Worm (Caenorhabditis elegans): Measurements from ENCODE around the gene sru-9.
A peak's percentile ranks its signal among the peaks of the same experiment; 100 is the strongest.
"Not testable (repeated sequence)": the region's sequence is repeated elsewhere in the genome, so short reads cannot be mapped to it uniquely, and the experiment has no call there.

The sru-9 gene

ce11 chrIV:13588544-13589043 is at the start of gene sru-9:
sru-9 (plus strand) TSS chrIV:13588993.
- TF ChIP-seq pat-9, ceh-48, syd-9 (tag; optimal IDR thresholded peaks at IDR 0.05): not testable (repeated sequence)

DNA sequence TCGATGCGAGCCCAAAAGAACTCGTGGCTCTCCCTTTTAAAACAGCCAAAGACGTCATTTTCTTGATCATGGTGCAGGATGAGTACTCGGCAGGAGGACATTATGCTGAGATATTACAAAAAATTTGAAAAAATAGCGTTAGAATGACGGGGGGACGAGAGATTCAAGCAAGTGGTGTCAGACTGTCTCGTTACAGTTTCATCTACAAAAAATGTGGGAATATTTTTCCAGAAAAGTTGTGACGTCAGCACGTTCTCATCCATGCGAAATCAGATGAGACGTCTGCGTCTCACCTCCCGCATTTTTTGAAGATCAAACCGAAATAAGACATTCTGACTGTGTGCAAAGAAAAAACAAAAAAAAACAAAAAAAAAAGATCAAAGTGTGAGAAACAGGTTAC is 48.6 kb upstream of the sru-9 start, which contains the start of gene rsd-2:
rsd-2 (minus strand) TSS at position 101 of the 400 bp plus-strand sequence.
- TF ChIP-seq ceh-24 (tag; optimal IDR thresholded peaks at IDR 0.05): no peak
- no peak for TF ChIP-seq zip-5 (tag; optimal IDR thresholded peaks at IDR 0.05)
- no peak for TF ChIP-seq elt-2 (tag; optimal IDR thresholded peaks at IDR 0.05)
- no peak for TF ChIP-seq ceh-45 (GFP tag; IDR thresholded peaks at IDR 0.05)
- TF ChIP-seq pqm-1 (tag; optimal IDR thresholded peaks at IDR 0.05): no peak
- TF ChIP-seq fkh-10 (GFP tag; optimal IDR thresholded peaks at IDR 0.05): no peak
- no peak for TF ChIP-seq pax-1 (tag; optimal IDR thresholded peaks at IDR 0.05)
- TF ChIP-seq F13H6.1 (tag; optimal IDR thresholded peaks at IDR 0.05): no peak
- TF ChIP-seq mec-3 (tag; optimal IDR thresholded peaks at IDR 0.05; ENCODE audit: borderline replicate concordance): no peak
- TF ChIP-seq sox-2 (GFP tag; IDR thresholded peaks at IDR 0.05): no peak
- TF ChIP-seq ceh-19 (GFP tag; optimal IDR thresholded peaks at IDR 0.05): no peak

ce11 chrIV:13548188-13548587 is 40.6 kb upstream of the sru-9 start, which contains the start of gene F52G2.3:
F52G2.3 (minus strand) TSS chrIV:13548230.
- TF ChIP-seq eyg-1 (tag; optimal IDR thresholded peaks at IDR 0.05) (no peak), hlh-8 (tag; optimal IDR thresholded peaks at IDR 0.05) (no peak), dmd-4 (tag; optimal IDR thresholded peaks at IDR 0.05; ENCODE audit: borderline replicate concordance) (no peak), ceh-45 (GFP tag; IDR thresholded peaks at IDR 0.05) (no peak), ceh-6 (GFP tag; optimal IDR thresholded peaks at IDR 0.05) (no peak), pha-4 (tag; optimal IDR thresholded peaks at IDR 0.05) (no peak), ahr-1 (tag; optimal IDR thresholded peaks at IDR 0.05) (no peak)

DNA sequence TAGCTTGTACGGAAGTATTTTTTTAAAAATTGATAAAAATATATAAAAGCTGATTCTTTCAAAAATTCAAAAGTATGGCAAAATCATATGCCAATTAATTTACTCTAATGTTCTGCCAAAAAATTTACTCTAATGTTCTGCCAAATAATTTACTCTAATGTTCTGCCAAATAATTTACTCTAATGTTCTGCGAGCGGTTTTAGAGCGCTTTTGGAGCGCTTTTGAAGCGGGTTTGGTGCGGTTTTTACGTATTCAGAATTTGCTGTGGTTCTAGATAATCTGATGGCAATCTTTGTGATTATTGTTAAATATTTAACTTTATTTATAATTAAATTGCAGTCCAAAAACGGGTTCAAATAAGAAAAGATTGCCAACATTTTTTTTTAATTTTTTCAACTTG is 39.4 kb upstream of the sru-9 start:
- no peak for TF ChIP-seq zip-5 (tag; optimal IDR thresholded peaks at IDR 0.05)
- peak; percentile 26 for TF ChIP-seq npax-4 (tag; optimal IDR thresholded peaks at IDR 0.05)
- peak; percentile 47 for TF ChIP-seq sox-4 (tag; optimal IDR thresholded peaks at IDR 0.05)
- peak; percentile 14 for TF ChIP-seq gmeb-2 (tag; optimal IDR thresholded peaks at IDR 0.05)
- no peak for TF ChIP-seq unc-3 (GFP tag; conservative IDR thresholded peaks at IDR 0.05)
- TF ChIP-seq unc-3 (tag; optimal IDR thresholded peaks at IDR 0.05): no peak
- TF ChIP-seq che-1 (tag; optimal IDR thresholded peaks at IDR 0.05): peak; percentile 42
- TF ChIP-seq ttx-3 (tag; optimal IDR thresholded peaks at IDR 0.05): peak; percentile 33
- no peak for TF ChIP-seq ceh-18 (tag; optimal IDR thresholded peaks at IDR 0.05)
- TF ChIP-seq K02D7.2 (tag; optimal IDR thresholded peaks at IDR 0.05): peak; percentile 20
- TF ChIP-seq F13H6.1 (tag; optimal IDR thresholded peaks at IDR 0.05): peak; percentile 8
- no peak for TF ChIP-seq Y22D7AL.16 (tag; optimal IDR thresholded peaks at IDR 0.05)
- no peak for TF ChIP-seq dve-1 (tag; optimal IDR thresholded peaks at IDR 0.05)
- TF ChIP-seq rnt-1 (tag; optimal IDR thresholded peaks at IDR 0.05): peak; percentile 1
- peak; percentile 73 for TF ChIP-seq fax-1 (tag; optimal IDR thresholded peaks at IDR 0.05)
- peak; percentile 8 for TF ChIP-seq tbx-2 (tag; optimal IDR thresholded peaks at IDR 0.05)
- peak; percentile 26 for TF ChIP-seq ceh-34 (tag; optimal IDR thresholded peaks at IDR 0.05)
- peak; percentile 32 for TF ChIP-seq ceh-6 (GFP tag; optimal IDR thresholded peaks at IDR 0.05)
- TF ChIP-seq hlh-8 (tag; optimal IDR thresholded peaks at IDR 0.05): peak; percentile 72
- TF ChIP-seq pqm-1 (tag; optimal IDR thresholded peaks at IDR 0.05): peak; percentile 22
- peak; percentile 72 for TF ChIP-seq ceh-31 (tag; optimal IDR thresholded peaks at IDR 0.05)
